Fruit fly (Drosophila melanogaster) whole organism: ENCODE measurements around the gene RpL3.

ENCODE experiments used
- Dll ChIP-seq: fragments of >200 bp; optimal IDR thresholded peaks from 2 replicates; lab custom pipeline; 2017
- EcR ChIP-seq, 2 experiments: fragments of >200 bp; optimal IDR thresholded peaks; 2 replicates each; lab custom pipeline; 2017; ENCODE audit warnings: missing biosample characterization in 2 of 2, missing genetic modification characterization in 2 of 2, missing genetic modification reagents in 2 of 2
- psq ChIP-seq: fragments of >200 bp; optimal IDR thresholded peaks from 2 replicates; lab custom pipeline; 2017

DNA sequence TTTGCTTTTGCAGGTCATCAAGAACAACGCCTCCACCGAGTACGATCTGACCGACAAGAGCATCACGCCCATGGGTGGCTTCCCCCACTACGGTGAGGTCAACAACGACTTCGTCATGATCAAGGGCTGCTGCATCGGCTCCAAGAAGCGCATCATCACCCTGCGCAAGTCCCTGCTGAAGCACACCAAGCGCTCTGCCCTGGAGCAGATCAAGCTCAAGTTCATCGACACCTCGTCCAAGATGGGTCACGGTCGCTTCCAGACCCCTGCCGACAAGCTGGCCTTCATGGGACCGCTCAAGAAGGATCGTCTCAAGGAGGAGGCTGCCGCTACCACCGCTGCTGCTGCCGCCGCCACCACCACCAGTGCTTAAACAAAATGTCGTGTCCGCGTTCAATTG is 2.8 kb downstream of the RpL3 start:
- TF ChIP-seq psq (lab: Kevin White, UChicago) (no peak), EcR (GFP tag; optimal IDR thresholded peaks at IDR 0.05; lab: Kevin White, UChicago) (no peak), Dll (lab: Kevin White, UChicago) (no peak)
